Worm (Caenorhabditis elegans) whole organism, L3 larva: ENCODE measurements around the gene F16G10.1.
A peak's percentile ranks its signal among the peaks of the same experiment; 100 is the strongest.

Source experiments
- R02D3.7 ChIP-seq: fragments of 150-350 bp; optimal IDR thresholded peaks from 2 replicates; lab custom pipeline; 2014; ENCODE audit warnings: missing biosample characterization, missing genetic modification characterization
- ama-1 ChIP-seq: fragments of 150-350 bp; optimal IDR thresholded peaks from 2 replicates; lab custom pipeline; 2018
- ceh-16 ChIP-seq: sonication (generic microtip); optimal IDR thresholded peaks from 2 replicates; lab custom pipeline; 2017; ENCODE audit warnings: missing biosample characterization, missing genetic modification characterization
- ceh-9 ChIP-seq: sonication (generic microtip); optimal IDR thresholded peaks from 2 replicates; lab custom pipeline; 2018; ENCODE audit warnings: missing biosample characterization, missing genetic modification characterization
- elt-2 ChIP-seq: sonication (generic microtip); optimal IDR thresholded peaks from 2 replicates; lab custom pipeline; 2016; ENCODE audit warnings: missing genetic modification reagents, mild to moderate bottlenecking, missing genetic modification characterization, missing compliant biosample characterization
- fos-1 ChIP-seq: fragments of 150-350 bp; optimal IDR thresholded peaks from 2 replicates; lab custom pipeline; 2014; ENCODE audit warnings: missing biosample characterization, missing genetic modification characterization
- jun-1 ChIP-seq: fragments of 150-350 bp; optimal IDR thresholded peaks from 2 replicates; lab custom pipeline; 2014; ENCODE audit warnings: missing biosample characterization, missing genetic modification reagents, missing genetic modification characterization
- nhr-28 ChIP-seq: fragments of 150-350 bp; optimal IDR thresholded peaks from 2 replicates; lab custom pipeline; 2014; ENCODE audit warnings: missing biosample characterization, missing genetic modification characterization
- nhr-76 ChIP-seq: fragments of 150-350 bp; sonication (generic microtip); optimal IDR thresholded peaks from 5 replicates; lab custom pipeline; 2014; ENCODE audit warnings: missing biosample characterization, missing genetic modification characterization
- pqm-1 ChIP-seq: fragments of 150-350 bp; optimal IDR thresholded peaks from 2 replicates; lab custom pipeline; 2017; ENCODE audit warnings: missing biosample characterization, missing genetic modification characterization, inconsistent platforms
- snpc-4 ChIP-seq: fragments of 150-350 bp; optimal IDR thresholded peaks from 2 replicates; lab custom pipeline; 2014; ENCODE audit warnings: missing biosample characterization, missing genetic modification characterization
- unc-39 ChIP-seq: sonication (generic microtip); optimal IDR thresholded peaks from 4 replicates; lab custom pipeline; 2017; ENCODE audit warnings: missing biosample characterization, missing genetic modification characterization
- unc-62 ChIP-seq: fragments of 150-350 bp; sonication (generic microtip); optimal IDR thresholded peaks from 4 replicates; lab custom pipeline; 2014; ENCODE audit warnings: missing biosample characterization, missing genetic modification reagents, missing genetic modification characterization

- TF ChIP-seq R02D3.7 (tag; lab: Kevin White, UChicago) (no peak), unc-39 (tag; lab: Kevin White, UChicago) (no peak), ceh-16 (tag; lab: Kevin White, UChicago) (peak; percentile 55), ama-1 (lab: Kevin White, UChicago) (no peak), snpc-4 (tag; lab: Kevin White, UChicago) (no peak), ceh-9 (tag; lab: Kevin White, UChicago) (no peak), pqm-1 (tag; lab: Kevin White, UChicago) (no peak), nhr-28 (no peak), nhr-76 (tag; lab: Kevin White, UChicago) (no peak), fos-1 (tag; lab: Kevin White, UChicago) (no peak), jun-1 (no peak), unc-62 (GFP tag; lab: Kevin White, UChicago) (no peak), elt-2 (no peak)
Measured at ce11 chrII:2436757-2437156, 32.7 kb downstream of the F16G10.1 start.
